Worm (Caenorhabditis elegans): ENCODE measurements around the gene cyn-9.

DNA sequence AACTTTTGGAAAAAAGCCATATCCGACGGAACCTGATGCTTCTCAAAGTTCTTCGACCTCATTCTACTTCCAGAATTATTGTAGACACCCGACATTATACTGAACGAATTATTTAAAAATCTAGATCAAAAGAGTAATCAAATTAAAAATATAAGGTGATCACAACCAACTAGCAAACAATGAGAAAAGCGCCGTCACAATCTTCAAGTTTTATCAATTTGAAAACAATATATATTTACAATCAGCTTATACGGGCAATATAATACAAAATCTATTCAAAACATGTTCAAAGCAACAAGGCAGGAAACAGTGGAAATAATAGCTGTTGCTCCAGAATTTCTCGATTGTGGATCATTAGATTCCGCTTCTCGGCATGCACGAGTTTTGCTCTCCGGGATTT lies 25.4 kb upstream of the cyn-9 start, which contains the start of gene C14B1.12:
- TF ChIP-seq him-1 (tag; optimal IDR thresholded peaks at IDR 0.05), result no peak
- no peak for TF ChIP-seq dao-5 (tag; optimal IDR thresholded peaks at IDR 0.05)

All from whole organism, L4/young adult.